Worm (Caenorhabditis elegans): ENCODE results near the gene F36H1.11.

F36H1.11 gene

ce11 chrIV:11048871-11049270 is at the start of gene F36H1.11:
Gene F36H1.11 (plus strand): TSS chrIV:11049171.
- TF ChIP-seq lsy-2 (tag; optimal IDR thresholded peaks at IDR 0.05) (no peak), snpc-4 (tag; optimal IDR thresholded peaks at IDR 0.05) (no peak), lin-15B (tag; optimal IDR thresholded peaks at IDR 0.05) (no peak), tlp-1 (tag; optimal IDR thresholded peaks at IDR 0.05) (no peak), C34B4.2 (tag; optimal IDR thresholded peaks at IDR 0.05) (no peak), mep-1 (tag; optimal IDR thresholded peaks at IDR 0.05) (no peak), irx-1 (tag; optimal IDR thresholded peaks at IDR 0.05) (no peak), nhr-28 (tag; optimal IDR thresholded peaks at IDR 0.05) (no peak), unc-130 (tag; optimal IDR thresholded peaks at IDR 0.05) (no peak), nhr-77 (tag; optimal IDR thresholded peaks at IDR 0.05) (no peak), aly-2 (tag; optimal IDR thresholded peaks at IDR 0.05) (no peak), vab-15 (tag; optimal IDR thresholded peaks at IDR 0.05) (no peak), unc-98 (GFP tag; IDR thresholded peaks at IDR 0.05) (no peak), nhr-237 (tag; optimal IDR thresholded peaks at IDR 0.05) (no peak), aha-1 (tag; optimal IDR thresholded peaks at IDR 0.05) (no peak), hlh-4 (tag; optimal IDR thresholded peaks at IDR 0.05) (no peak), tbx-2 (tag; optimal IDR thresholded peaks at IDR 0.05) (no peak), ama-1 (optimal IDR thresholded peaks at IDR 0.05) (no peak), unc-62 (GFP tag; optimal IDR thresholded peaks at IDR 0.05) (no peak)

ce11 chrIV:11001614-11002013 is 47.4 kb upstream of the F36H1.11 start, which contains the start of gene F13H10.9:
Gene F13H10.9 (plus strand): TSS chrIV:11001914.
- TF ChIP-seq ceh-88 (GFP tag; IDR thresholded peaks at IDR 0.05) (no peak), nhr-19 (GFP tag; conservative IDR thresholded peaks at IDR 0.05) (no peak)

- TF ChIP-seq unc-30 (tag; optimal IDR thresholded peaks at IDR 0.05), result no peak
- TF ChIP-seq grh-1 (GFP tag; IDR thresholded peaks at IDR 0.05), result no peak
- TF ChIP-seq vab-15 (tag; optimal IDR thresholded peaks at IDR 0.05), result no peak
- TF ChIP-seq efl-1 (optimal IDR thresholded peaks at IDR 0.05), result no peak
- peak in 1 of 2 experiments; percentile 89 for TF ChIP-seq efl-1 (GFP tag; optimal IDR thresholded peaks at IDR 0.05 in 1 of 2)
- TF ChIP-seq aly-2 (tag; optimal IDR thresholded peaks at IDR 0.05), result no peak
- TF ChIP-seq sox-4 (tag; optimal IDR thresholded peaks at IDR 0.05), result no peak
These were observed 44.7 kb upstream of the F36H1.11 start, which contains the start of gene F13H10.1 for ce11 chrIV:11004273-11004672. Gene F13H10.1 (plus strand): TSS chrIV:11004573.

ce11 chrIV:11006383-11006782 is 42.6 kb upstream of the F36H1.11 start:
- TF ChIP-seq lin-35 (GFP tag; optimal IDR thresholded peaks at IDR 0.05) (no peak), nhr-76 (tag; optimal IDR thresholded peaks at IDR 0.05) (no peak), lin-14 (GFP tag; optimal IDR thresholded peaks at IDR 0.05) (peak; percentile 44), ztf-4 (tag; optimal IDR thresholded peaks at IDR 0.05) (no peak), mdl-1 (tag; optimal IDR thresholded peaks at IDR 0.05) (no peak), nhr-90 (tag; optimal IDR thresholded peaks at IDR 0.05; ENCODE audit: poor library complexity) (no peak), ceh-8 (GFP tag; optimal IDR thresholded peaks at IDR 0.05) (no peak), fos-1 (tag; optimal IDR thresholded peaks at IDR 0.05) (no peak), isw-1 (GFP tag; IDR thresholded peaks at IDR 0.05) (0 out of 2 replicates have a peak, but pooled peaks have one; percentile 3), sox-4 (tag; optimal IDR thresholded peaks at IDR 0.05) (no peak), unc-130 (tag; optimal IDR thresholded peaks at IDR 0.05) (no peak), lin-39 (tag; optimal IDR thresholded peaks at IDR 0.05) (no peak), ces-1 (GFP tag; optimal IDR thresholded peaks at IDR 0.05) (no peak), egl-27 (tag; optimal IDR thresholded peaks at IDR 0.05) (no peak), zag-1 (tag; optimal IDR thresholded peaks at IDR 0.05) (no peak), blmp-1 (tag; optimal IDR thresholded peaks at IDR 0.05) (no peak), fkh-10 (GFP tag; optimal IDR thresholded peaks at IDR 0.05) (no peak), elt-3 (tag; optimal IDR thresholded peaks at IDR 0.05) (no peak), pax-3 (tag; optimal IDR thresholded peaks at IDR 0.05) (no peak), tlp-1 (tag; optimal IDR thresholded peaks at IDR 0.05) (no peak), skn-1 (tag; optimal IDR thresholded peaks at IDR 0.05) (peak; percentile 63), irx-1 (tag; optimal IDR thresholded peaks at IDR 0.05) (no peak), efl-1 (optimal IDR thresholded peaks at IDR 0.05) (no peak), efl-1 (GFP tag; optimal IDR thresholded peaks at IDR 0.05 in 1 of 2) (no peak), sup-37 (GFP tag; optimal IDR thresholded peaks at IDR 0.05) (no peak), pag-3 (tag; optimal IDR thresholded peaks at IDR 0.05; ENCODE audit: borderline replicate concordance, insufficient read depth) (no peak), ceh-63 (GFP tag; optimal IDR thresholded peaks at IDR 0.05) (no peak), unc-62 (GFP tag; optimal IDR thresholded peaks at IDR 0.05) (no peak), snpc-4 (tag; optimal IDR thresholded peaks at IDR 0.05) (no peak), mep-1 (tag; optimal IDR thresholded peaks at IDR 0.05) (no peak), Y116A8C.19 (tag; optimal IDR thresholded peaks at IDR 0.05; ENCODE audit: borderline replicate concordance) (no peak)

Data from whole organism, L1 larva.